Worm (Caenorhabditis elegans) whole organism, dauer: ENCODE measurements around the gene tmem-138.

Experiments
- unc-62 ChIP-seq: sonication (generic microtip); optimal IDR thresholded peaks from 2 replicates; lab custom pipeline; 2017; ENCODE audit warnings: missing biosample characterization, missing genetic modification reagents, missing genetic modification characterization

tmem-138 gene

DNA sequence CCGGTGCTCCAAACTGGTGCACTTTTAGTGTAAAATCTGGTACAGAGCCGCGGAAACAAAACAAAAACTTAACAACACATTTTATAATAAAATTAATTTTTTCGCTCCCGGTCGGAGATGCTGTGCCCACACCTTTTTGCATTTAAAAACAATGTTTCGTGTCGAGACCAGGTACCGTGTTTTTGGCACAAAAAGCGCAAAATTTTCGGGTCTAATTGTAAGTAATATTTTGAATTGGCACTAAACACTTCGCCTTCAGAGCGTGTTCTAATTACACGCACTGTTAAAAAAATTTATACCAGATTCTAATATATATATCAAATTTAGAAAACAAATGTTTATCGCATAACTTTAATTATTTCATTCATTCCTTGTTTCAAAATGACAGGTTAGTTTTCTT is 24.3 kb downstream of the tmem-138 start, which contains the start of gene dylt-3:
Gene dylt-3, plus strand, starts transcription at position 301 of the 400 bp plus-strand sequence.
- no peak for TF ChIP-seq unc-62 (GFP tag; lab: Kevin White, UChicago)

DNA sequence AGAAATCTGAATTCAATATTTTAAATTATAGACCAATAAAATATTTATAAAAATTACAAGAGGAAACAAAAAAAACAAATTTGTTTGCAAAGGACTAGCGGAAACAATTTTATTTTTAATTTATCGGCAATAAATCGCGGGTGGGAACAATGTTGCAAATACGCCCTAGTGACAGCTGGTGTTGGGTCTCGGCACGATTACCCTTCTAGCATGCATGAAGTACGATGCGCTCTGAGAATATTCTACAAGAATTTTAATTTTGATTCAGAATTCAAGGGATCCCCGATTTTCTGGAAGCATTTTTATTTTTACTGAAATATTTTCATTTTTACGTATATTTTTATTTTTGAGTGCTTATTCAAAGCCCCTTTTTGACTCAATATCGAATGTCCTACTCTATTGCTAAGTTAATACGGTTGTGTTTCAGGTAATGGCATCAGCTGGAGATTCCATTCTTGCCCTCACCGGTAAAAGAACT is 27.9 kb downstream of the tmem-138 start, which contains the start of the genes mig-5 and cct-1:
Gene mig-5, minus strand, starts transcription at position 8 of the 478 bp plus-strand sequence.
Gene cct-1, plus strand, starts transcription at position 428 of the 478 bp plus-strand sequence.
- no peak for TF ChIP-seq unc-62 (GFP tag; lab: Kevin White, UChicago)

DNA sequence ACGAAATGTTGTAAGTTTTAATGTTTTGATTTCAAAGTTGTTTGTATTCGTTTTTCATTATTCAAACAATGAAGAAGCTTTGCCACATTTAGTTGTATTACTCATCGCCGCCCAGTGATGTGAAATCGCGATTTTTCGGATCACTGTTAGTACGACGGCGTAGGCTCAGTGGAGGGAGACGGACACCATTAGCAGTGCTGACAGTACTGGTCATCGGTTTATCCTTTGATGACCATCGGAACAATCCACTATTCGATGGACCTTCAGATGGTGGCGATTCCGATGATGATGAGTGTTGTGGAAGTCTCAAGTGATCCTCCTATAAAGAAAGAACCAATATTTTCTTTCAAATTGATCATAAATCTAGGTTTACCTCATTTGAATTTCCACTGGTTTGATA is 30.4 kb downstream of the tmem-138 start:
- TF ChIP-seq unc-62 (GFP tag; lab: Kevin White, UChicago): no peak

DNA sequence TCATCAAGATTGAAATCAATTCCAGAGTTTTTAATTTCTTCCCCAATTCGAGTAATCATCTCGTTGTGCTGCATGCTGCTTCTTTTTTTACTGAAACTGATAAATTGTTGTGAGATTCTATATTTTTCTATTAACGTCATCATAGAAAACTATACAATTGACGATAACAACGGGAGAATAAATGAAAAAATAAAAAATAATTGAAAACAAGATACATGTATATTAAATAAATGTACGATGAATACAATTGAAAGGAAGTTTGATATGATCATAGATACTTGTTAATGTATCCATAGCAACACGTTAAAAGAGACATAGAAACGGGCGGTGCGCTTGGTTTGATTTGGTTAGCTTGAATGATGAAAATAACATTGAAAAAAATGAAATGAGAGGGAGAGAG is 33.3 kb downstream of the tmem-138 start, which contains the start of gene T05C12.8:
Gene T05C12.8, minus strand, starts transcription at position 101 of the 400 bp plus-strand sequence.
- TF ChIP-seq unc-62 (GFP tag; lab: Kevin White, UChicago): no peak

DNA sequence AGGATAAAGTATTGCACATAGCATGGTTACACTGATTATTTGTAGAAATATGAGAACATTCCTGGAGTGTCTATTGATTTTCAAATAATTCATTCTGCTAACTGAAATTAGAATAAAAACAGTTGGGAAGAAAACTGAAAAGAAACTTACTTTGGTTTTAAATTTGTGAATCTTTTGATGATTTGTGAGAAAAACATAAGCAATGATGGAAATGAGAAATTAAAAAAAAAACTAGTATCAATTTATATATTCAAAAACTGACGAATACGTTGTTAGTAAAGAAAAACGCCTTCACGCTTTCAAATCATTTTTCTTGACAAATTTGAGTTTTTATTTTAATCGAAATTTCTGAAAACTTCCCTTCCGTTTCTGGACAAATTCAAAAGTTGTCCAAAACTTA is 36.0 kb downstream of the tmem-138 start, which contains the start of gene T05C12.9:
Gene T05C12.9, minus strand, starts transcription at position 101 of the 400 bp plus-strand sequence.
- TF ChIP-seq unc-62 (GFP tag; lab: Kevin White, UChicago): no peak

DNA sequence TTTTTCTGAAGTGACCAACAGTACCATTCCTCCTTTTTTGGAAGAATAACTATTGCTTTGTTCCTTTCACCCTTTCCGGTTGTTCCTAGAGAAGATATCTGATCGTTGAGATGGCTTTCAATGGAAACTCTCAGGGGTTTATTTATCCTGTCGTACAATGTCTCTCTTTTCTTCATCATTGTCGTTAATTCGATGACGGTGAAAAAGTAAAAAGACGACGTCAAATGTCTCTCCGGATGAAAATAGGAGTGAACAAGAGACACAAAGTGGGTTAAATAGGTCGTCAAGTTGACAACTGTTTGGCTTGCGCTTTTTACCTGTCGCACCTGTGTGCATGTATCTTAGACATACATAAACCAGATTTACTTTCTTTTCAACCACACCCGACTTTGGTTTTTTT is 36.8 kb downstream of the tmem-138 start:
- no peak for TF ChIP-seq unc-62 (GFP tag; lab: Kevin White, UChicago)

DNA sequence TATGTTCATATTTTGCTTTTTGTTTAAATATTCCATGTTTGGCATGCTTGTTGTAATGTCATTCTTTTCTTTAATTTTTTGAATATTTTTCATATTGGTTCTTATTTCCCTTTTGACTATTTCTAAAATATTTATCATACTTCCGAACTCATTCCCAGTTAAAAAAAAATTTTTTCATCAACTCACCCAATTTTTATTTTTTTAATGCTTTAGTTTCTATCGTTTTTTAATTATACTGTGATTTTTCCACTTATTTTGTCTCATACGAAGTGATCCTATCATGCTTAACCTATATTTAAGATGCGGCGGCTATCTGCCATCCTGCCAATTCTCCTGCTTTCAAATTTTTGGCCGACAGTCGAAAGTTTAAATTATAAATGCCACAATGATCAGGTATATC is 41.4 kb downstream of the tmem-138 start, which contains the start of gene qua-1:
Gene qua-1, plus strand, starts transcription at position 301 of the 400 bp plus-strand sequence.
- TF ChIP-seq unc-62 (GFP tag; lab: Kevin White, UChicago): no peak

DNA sequence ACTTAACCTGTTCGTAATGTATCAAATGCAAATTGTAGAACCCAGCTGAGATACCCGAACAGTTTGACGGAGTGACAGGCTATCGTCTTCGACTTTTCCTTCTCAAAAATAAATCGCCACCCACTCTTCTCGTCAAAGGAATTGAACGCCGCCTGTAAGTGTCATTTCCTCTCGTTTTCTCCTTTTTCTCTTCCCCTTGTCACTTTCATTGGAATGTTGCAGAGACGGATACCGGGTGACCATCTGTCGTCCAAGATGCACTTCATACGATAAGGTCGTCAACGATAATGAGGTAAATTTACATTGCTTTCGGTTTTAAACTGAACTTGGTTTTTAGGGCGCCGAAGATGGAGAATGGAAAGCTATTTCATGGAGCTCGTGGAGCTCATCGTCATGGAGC is 42.7 kb downstream of the tmem-138 start:
- TF ChIP-seq unc-62 (GFP tag; lab: Kevin White, UChicago): no peak

DNA sequence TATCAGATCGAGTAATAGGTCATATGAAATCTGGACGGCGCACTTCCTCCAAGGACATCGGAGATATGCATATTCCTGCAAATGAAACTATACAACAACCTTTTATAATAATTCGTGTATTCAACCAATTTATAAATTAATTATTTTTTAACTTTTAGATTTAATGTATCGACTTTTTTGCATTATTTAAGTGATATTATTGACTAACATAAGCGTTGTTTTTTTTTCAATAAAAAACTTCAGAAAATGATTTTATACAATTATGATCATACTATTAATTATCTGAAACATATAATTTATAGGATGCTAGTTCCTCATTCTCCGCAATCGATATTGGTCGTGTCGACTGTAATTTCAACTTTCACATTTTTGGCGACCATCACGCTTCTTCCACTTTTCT is 46.9 kb downstream of the tmem-138 start, which contains the start of gene col-76:
Gene col-76, plus strand, starts transcription at position 301 of the 400 bp plus-strand sequence.
- no peak for TF ChIP-seq unc-62 (GFP tag; lab: Kevin White, UChicago)

DNA sequence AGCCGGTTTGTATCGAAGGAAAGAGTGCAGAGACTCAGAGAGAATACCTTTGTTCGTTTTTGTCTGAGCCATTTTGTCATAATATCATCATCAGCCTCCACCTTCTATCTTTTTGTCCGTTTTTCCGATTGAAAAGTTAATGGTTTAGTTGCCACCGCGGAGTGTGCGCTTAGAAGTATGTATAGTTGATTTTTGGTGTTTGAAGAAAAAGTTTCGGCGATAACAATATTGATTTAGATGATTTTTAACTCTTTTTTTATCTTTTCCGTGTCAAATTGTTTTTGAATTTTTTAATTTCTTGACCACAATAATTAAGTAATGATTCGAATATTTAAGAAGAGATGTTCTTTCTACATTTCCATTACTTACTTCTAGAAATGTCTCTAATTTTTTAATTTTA is 48.5 kb downstream of the tmem-138 start:
- no peak for TF ChIP-seq unc-62 (GFP tag; lab: Kevin White, UChicago)
